Fruit fly (Drosophila melanogaster): ENCODE results near the gene CG15888.

The CG15888 gene

DNA sequence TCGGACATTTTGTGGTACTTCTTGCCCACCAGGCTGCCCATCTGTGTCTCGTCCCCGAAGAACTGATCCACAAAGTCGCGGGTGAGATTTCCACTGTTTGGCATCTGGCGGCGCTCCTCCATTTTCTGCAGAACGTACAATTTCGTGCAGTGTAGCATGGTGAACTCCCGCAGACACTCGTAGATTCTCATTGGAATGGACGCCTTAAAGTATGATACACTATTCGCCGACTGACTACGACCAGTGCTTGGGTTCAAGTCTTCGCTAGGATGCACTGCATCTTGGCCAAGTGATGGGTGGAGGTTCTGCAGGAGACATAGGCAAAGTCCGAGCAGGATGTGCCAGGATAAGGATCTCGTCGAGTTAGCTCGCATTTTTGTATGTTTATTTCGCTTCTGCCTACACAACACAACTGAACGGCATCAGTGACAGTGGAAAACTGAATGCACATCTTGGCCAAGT is at the start of gene CG15888:
CG15888 (minus strand) TSS at position 412 of the 462 bp plus-strand sequence.
- TF ChIP-seq Sin3A (optimal IDR thresholded peaks at IDR 0.05) (no peak), insv (optimal IDR thresholded peaks at IDR 0.05) (no peak), Myc (optimal IDR thresholded peaks at IDR 0.05) (no peak), psq (optimal IDR thresholded peaks at IDR 0.05) (no peak), ttk (optimal IDR thresholded peaks at IDR 0.05) (no peak), h (optimal IDR thresholded peaks at IDR 0.05) (no peak)

DNA sequence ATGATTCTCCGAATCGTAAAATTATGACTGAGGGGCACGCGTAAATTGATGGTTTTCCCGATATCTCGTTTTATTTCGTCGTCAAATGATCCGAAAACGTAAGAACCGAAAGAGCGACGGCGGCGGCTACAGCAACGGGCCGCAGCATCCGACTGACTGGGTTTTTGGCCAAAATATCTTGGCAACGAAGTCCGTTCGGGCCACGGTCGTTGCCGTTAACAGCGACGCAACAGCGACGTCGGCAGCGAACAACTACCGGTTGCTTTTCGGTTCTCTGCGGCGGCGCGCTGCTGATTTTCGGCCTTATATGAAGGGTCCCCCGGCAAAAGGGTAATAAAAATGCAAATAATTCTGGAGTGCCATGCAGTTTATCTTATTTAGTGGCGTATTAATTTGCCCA is 47.7 kb upstream of the CG15888 start, which contains the start of gene PK2-R2:
PK2-R2 (minus strand) TSS at position 160 of the 400 bp plus-strand sequence.
- TF ChIP-seq Sin3A (optimal IDR thresholded peaks at IDR 0.05) (no peak), h (optimal IDR thresholded peaks at IDR 0.05) (no peak), insv (optimal IDR thresholded peaks at IDR 0.05) (no peak), Myc (optimal IDR thresholded peaks at IDR 0.05) (no peak), ttk (optimal IDR thresholded peaks at IDR 0.05) (no peak), psq (optimal IDR thresholded peaks at IDR 0.05) (no peak)

DNA sequence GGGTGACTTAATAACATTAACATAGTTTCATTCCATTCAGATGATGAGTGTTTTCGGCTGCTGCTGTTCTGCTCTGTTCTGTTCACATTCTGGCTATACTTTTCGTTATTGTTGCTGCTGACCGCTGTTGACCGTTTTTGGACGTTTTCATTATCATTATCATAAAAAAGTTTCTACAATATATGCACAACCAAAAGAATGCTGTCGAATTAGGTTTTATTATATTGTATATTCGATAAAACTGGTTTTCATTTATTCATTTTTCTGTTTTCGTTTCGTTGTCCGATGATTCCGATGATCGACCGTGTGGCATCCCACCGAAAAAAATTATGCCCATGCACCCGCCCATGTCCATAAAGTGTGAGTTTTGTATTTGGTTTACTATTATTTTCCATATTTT is 46.7 kb upstream of the CG15888 start:
- no peak for TF ChIP-seq h (optimal IDR thresholded peaks at IDR 0.05)

DNA sequence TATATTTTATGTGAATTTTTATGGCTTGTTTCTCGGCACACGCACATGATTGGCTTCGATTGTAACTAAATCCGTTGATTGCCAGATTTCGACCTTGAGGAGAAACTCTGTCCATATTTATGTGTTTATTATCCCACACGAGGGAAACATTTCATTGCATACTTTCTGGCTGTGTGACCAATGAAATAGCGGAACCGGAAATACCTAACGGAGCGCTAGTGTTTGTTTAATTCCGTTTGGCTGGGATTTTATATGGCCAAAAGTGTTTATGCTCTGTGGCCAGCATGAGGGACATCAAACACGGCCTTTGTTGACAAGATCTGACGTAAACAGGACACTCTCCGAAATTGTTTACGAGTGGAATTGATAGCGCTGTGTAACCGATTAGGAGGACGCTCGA is 33.5 kb upstream of the CG15888 start:
- TF ChIP-seq Sin3A (optimal IDR thresholded peaks at IDR 0.05) = no peak
- TF ChIP-seq Myc (optimal IDR thresholded peaks at IDR 0.05) = no peak
- no peak for TF ChIP-seq psq (optimal IDR thresholded peaks at IDR 0.05)
- no peak for TF ChIP-seq insv (optimal IDR thresholded peaks at IDR 0.05)
- TF ChIP-seq h (optimal IDR thresholded peaks at IDR 0.05) = no peak
- no peak for TF ChIP-seq ttk (optimal IDR thresholded peaks at IDR 0.05)

DNA sequence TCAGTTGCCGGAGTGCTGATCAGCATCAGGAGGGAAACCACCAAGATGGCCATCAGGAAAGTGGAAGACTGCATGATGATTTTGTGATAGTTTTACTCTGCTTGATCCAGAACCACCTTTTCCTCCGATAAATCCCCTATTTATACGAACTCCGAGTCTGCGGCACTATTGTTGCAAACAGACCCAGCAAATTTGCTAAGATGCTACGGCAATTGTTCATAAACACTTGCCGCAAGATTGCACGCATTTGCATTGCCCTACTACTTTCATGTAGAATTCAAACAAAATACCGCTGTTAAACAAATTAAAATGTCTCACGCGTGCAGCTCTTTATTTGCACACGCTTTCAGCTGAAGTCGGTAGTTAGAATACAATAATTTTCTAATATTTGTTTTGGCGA is 32.8 kb upstream of the CG15888 start, which contains the start of gene CG45080:
CG45080 (minus strand) TSS at position 101 of the 400 bp plus-strand sequence.
- no peak for TF ChIP-seq ttk (optimal IDR thresholded peaks at IDR 0.05)
- TF ChIP-seq Sin3A (optimal IDR thresholded peaks at IDR 0.05) = no peak
- TF ChIP-seq psq (optimal IDR thresholded peaks at IDR 0.05) = no peak
- no peak for TF ChIP-seq h (optimal IDR thresholded peaks at IDR 0.05)
- no peak for TF ChIP-seq Myc (optimal IDR thresholded peaks at IDR 0.05)
- TF ChIP-seq insv (optimal IDR thresholded peaks at IDR 0.05) = no peak

DNA sequence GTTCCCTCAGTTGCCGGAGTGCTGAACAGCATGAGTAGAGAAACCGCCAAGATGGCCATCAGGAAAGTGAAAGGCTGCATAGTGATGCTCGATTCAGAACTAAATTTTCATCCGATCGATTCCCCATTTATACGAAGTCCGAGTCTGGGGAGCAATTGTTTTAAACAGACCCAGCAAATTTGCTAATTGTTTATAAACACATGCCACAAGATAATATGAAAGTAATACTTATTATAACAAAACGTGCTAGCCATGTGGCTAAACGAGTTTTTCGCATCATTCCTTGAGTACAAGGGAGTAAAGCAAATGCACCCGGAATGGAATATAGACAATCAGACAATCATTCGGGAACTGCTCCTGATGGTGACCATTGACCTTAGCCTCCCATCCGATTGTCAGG is 26.8 kb upstream of the CG15888 start, which contains the start of gene CG44142:
CG44142 (minus strand) TSS at position 101 of the 400 bp plus-strand sequence.
- TF ChIP-seq insv (optimal IDR thresholded peaks at IDR 0.05) (no peak), psq (optimal IDR thresholded peaks at IDR 0.05) (no peak), ttk (optimal IDR thresholded peaks at IDR 0.05) (no peak), Myc (optimal IDR thresholded peaks at IDR 0.05) (no peak), Sin3A (optimal IDR thresholded peaks at IDR 0.05) (no peak), h (optimal IDR thresholded peaks at IDR 0.05) (no peak)

DNA sequence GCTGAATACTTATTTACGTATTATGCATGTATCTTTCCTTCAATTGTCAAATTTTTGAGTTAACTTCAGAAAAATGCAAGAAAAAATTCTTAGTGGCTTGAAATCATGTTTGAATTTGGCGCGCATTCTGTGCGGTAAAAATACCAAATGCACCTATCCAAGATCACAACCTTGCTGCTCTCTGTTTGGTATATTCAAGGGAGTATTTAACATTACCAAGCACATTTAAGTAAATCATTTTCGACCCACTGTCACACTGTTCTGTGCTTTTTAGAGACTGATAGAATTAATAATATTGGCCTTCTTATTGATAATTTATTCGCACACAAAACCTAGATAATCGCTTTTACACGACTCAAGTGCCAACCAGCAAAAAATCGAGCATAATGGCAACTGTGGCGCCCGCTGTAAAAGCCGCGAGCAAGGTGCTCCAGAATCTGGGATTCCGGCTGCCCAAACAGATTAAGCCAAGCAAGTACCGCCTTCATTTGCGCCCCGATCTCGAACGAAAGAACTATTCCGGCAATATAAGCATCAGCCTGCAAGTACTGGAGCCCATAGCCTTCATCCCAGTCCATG is 22.9 kb upstream of the CG15888 start:
- TF ChIP-seq psq (optimal IDR thresholded peaks at IDR 0.05) (no peak), ttk (optimal IDR thresholded peaks at IDR 0.05) (no peak), insv (optimal IDR thresholded peaks at IDR 0.05) (no peak), Myc (optimal IDR thresholded peaks at IDR 0.05) (no peak), h (optimal IDR thresholded peaks at IDR 0.05) (no peak), Sin3A (optimal IDR thresholded peaks at IDR 0.05) (no peak)

DNA sequence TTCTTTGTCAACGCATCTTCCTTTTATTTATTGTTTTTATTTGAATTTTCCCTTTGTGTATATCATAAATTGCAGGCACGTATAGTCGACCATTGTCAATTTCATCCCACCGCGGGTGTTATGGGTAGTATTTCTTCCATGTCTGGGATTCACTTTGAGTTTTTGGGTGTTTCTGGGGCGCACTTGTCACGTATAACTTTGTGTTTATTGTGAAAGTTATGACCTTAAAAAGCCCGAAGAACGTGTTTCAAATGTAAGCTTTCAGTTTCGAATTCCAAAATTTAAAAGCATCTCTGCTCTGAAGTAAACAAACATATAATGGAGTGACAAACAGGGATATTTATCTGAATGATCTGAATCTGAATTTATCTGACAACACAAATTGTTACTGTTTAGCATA is 20.3 kb upstream of the CG15888 start:
- TF ChIP-seq ttk (optimal IDR thresholded peaks at IDR 0.05) (no peak), Myc (optimal IDR thresholded peaks at IDR 0.05) (no peak), insv (optimal IDR thresholded peaks at IDR 0.05) (no peak), psq (optimal IDR thresholded peaks at IDR 0.05) (no peak), Sin3A (optimal IDR thresholded peaks at IDR 0.05) (no peak), h (optimal IDR thresholded peaks at IDR 0.05) (no peak)

DNA sequence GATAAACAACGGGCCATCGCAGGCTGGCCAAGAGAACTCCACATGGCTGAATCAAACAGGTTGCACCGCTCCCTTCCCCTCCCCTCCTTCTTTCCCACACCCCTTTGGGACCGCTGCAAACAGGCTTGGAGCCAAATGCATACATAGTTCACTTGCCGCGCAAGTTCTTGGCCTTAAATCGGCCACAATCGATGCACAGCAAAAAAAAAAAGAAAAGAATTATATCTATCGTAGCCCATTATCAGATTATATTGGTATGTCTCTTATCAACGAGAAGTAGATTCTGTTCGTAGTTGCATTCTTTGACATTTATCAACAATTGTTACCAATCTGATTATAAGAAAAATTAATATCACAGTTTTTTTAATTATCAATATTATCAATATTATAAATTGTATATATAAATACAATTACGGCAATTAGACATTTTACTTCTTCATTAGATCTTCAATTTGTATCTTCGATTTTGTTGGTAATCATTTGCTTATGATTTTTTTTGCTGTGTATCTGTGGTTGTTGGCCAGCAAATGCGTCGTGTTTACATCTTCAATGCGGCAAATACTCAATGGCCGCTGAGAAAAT is 19.1 kb upstream of the CG15888 start:
- TF ChIP-seq Sin3A (optimal IDR thresholded peaks at IDR 0.05) (no peak), ttk (optimal IDR thresholded peaks at IDR 0.05) (no peak)

DNA sequence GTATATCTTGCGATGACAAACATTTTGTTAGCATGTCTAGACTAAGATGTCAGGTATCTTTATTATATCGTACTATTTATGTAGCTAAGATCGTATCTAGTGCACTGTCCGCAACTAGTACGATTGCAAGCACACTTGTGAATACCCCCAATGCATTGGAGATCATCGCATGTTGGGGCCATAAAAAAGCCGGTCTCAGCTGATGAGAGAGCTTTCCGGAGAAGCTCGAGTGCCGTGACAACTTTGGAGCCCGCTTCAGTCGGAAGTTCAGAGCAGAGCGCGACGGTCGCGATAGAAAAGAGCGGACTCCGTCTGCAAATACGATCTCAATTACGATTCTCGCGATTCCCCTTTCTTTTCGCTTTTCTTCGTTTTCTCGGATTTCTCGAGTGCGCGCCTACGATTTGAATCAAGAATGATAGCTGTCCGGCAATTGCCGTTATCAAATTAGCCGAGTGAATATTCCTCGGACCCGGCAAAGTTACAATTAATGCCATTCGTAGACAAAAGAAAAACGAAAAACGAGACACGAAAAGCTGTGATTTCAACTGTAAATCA is 18.3 kb upstream of the CG15888 start:
- TF ChIP-seq psq (optimal IDR thresholded peaks at IDR 0.05) (no peak), h (optimal IDR thresholded peaks at IDR 0.05) (no peak), Sin3A (optimal IDR thresholded peaks at IDR 0.05) (no peak), ttk (optimal IDR thresholded peaks at IDR 0.05) (no peak), Myc (optimal IDR thresholded peaks at IDR 0.05) (no peak), insv (optimal IDR thresholded peaks at IDR 0.05) (no peak)

DNA sequence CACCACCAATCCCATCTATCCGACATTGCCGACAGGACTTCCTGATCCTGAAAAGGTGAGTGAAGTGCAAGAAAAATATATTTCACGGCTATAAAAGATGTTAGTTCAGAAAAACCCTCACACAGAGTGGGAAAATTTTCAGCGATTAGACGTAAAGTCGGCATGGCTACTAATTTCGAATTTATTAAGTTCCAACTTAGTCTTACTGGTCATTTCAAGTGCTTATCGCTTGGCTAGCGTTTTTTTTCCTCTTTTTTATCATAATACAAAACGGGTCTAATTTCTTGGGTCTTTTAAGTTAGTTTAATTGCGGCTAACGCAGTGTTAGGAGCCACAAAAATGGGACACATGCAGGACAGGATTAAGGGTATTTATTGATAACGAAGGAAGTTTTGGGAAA is 16.8 kb upstream of the CG15888 start, which contains the start of gene CG43208:
CG43208 (plus strand) TSS at position 301 of the 400 bp plus-strand sequence.
- TF ChIP-seq insv (optimal IDR thresholded peaks at IDR 0.05) = no peak
- no peak for TF ChIP-seq h (optimal IDR thresholded peaks at IDR 0.05)
- no peak for TF ChIP-seq Sin3A (optimal IDR thresholded peaks at IDR 0.05)
- TF ChIP-seq ttk (optimal IDR thresholded peaks at IDR 0.05) = no peak
- no peak for TF ChIP-seq Myc (optimal IDR thresholded peaks at IDR 0.05)
- TF ChIP-seq psq (optimal IDR thresholded peaks at IDR 0.05) = no peak

DNA sequence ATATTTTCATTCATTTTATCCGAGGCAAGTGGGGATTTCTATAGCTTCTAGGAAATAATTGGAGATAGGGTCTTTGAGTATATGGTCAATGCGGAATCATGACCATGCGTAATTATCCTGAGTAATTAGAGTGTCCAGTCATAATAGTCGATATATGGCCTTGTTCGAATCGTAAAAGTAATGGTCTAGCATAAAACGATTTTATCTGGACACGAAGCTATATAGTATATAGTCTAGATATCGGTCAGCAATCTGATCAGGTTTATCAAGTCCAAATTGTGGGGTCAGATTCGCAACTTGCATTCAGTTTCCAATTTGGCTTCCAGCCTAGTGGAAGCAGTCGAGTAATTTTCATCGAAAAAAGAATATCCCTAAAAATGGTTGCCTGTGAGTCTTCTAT is 16.0 kb upstream of the CG15888 start, which contains the start of gene CG32473:
CG32473 (plus strand) TSS at position 301 of the 400 bp plus-strand sequence.
- no peak for TF ChIP-seq Myc (optimal IDR thresholded peaks at IDR 0.05)
- TF ChIP-seq psq (optimal IDR thresholded peaks at IDR 0.05) = no peak
- TF ChIP-seq h (optimal IDR thresholded peaks at IDR 0.05) = no peak
- no peak for TF ChIP-seq Sin3A (optimal IDR thresholded peaks at IDR 0.05)
